Worm (Caenorhabditis elegans) whole organism, L2 larva: Measurements from ENCODE around the gene W04G3.12.

Source experiments
- ama-1 ChIP-seq: fragments of 150-350 bp; optimal IDR thresholded peaks from 2 replicates; lab custom pipeline; 2018; ENCODE audit warnings: inconsistent platforms
- crh-2 ChIP-seq: sonication (generic microtip); optimal IDR thresholded peaks from 2 replicates; lab custom pipeline; 2017; ENCODE audit warnings: missing biosample characterization, missing genetic modification characterization
- lin-39 ChIP-seq: fragments of 150-350 bp; optimal IDR thresholded peaks from 2 replicates; lab custom pipeline; 2014; ENCODE audit warnings: missing biosample characterization, missing genetic modification reagents, missing genetic modification characterization
- lsy-2 ChIP-seq, 2 experiments: fragments of 150-350 bp in 1 of 2; sonication (generic microtip) in 1 of 2; optimal IDR thresholded peaks; 2 replicates each; lab custom pipeline; 2014 to 2017; ENCODE audit warnings: missing biosample characterization in 2 of 2, missing genetic modification characterization in 2 of 2
- nhr-237 ChIP-seq: fragments of 150-350 bp; optimal IDR thresholded peaks from 2 replicates; lab custom pipeline; 2014; ENCODE audit warnings: missing biosample characterization, missing genetic modification characterization
- nhr-25 ChIP-seq: fragments of 150-350 bp; sonication (generic microtip); optimal IDR thresholded peaks from 3 replicates; lab custom pipeline; 2014; ENCODE audit warnings: missing biosample characterization, missing genetic modification characterization
- skn-1 ChIP-seq: sonication (generic microtip); optimal IDR thresholded peaks from 2 replicates; lab custom pipeline; 2017; ENCODE audit warnings: missing biosample characterization, missing genetic modification characterization
- ztf-4 ChIP-seq: fragments of 150-350 bp; optimal IDR thresholded peaks from 2 replicates; lab custom pipeline; 2014; ENCODE audit warnings: missing biosample characterization, missing genetic modification characterization

DNA sequence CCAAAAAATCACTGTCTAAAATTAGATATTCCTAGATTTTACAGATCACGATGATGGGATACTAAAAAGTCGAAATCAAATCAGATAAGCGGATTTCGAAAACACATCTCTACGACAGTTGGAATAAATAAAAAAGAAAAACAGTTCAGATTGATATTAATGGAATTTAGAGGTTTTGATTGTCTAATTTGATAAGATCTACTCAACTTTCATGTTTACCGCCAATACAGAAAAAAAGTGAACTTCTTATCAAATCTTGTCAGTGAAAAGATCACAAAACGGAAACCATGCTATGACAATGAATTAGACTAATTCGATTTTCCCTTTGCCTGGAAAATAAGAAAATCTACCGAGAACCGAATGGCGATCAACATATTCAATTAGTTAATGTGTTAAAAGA is 49.7 kb upstream of the W04G3.12 start:
- no peak for TF ChIP-seq nhr-237 (tag; lab: Kevin White, UChicago)
- TF ChIP-seq ztf-4 = no peak
- no peak for TF ChIP-seq lsy-2 (tag; optimal IDR thresholded peaks at IDR 0.05; lab: Kevin White, UChicago)
- TF ChIP-seq crh-2 (tag; lab: Kevin White, UChicago) = no peak
- no peak for TF ChIP-seq ama-1
- no peak for TF ChIP-seq lin-39
- no peak for TF ChIP-seq nhr-25 (tag; lab: Kevin White, UChicago)
- no peak for TF ChIP-seq skn-1
